Worm (Caenorhabditis elegans): ENCODE measurements around the gene F58B4.2.

The F58B4.2 gene

ce11 chrV:10937294-10937693 lies 19.0 kb upstream of the F58B4.2 start:
- TF ChIP-seq nhr-23 (tag; optimal IDR thresholded peaks at IDR 0.05) (peak; percentile 58), fkh-10 (GFP tag; optimal IDR thresholded peaks at IDR 0.05) (peak; percentile 85), nhr-11 (tag; optimal IDR thresholded peaks at IDR 0.05) (peak; percentile 37), ZK546.5 (tag; optimal IDR thresholded peaks at IDR 0.05) (no peak), nhr-43 (tag; optimal IDR thresholded peaks at IDR 0.05; ENCODE audit: poor library complexity, severe bottlenecking) (peak; percentile 42), tbx-2 (tag; optimal IDR thresholded peaks at IDR 0.05) (no peak)

ce11 chrV:10936681-10937080 lies 18.4 kb upstream of the F58B4.2 start, which contains the start of gene F17C11.12:
TSS of gene F17C11.12 (minus strand) at chrV:10936920.
- TF ChIP-seq pqm-1 (tag; optimal IDR thresholded peaks at IDR 0.05) (peak; percentile 86), lsy-12 (tag; optimal IDR thresholded peaks at IDR 0.05) (no peak), elt-2 (tag; optimal IDR thresholded peaks at IDR 0.05) (peak; percentile 91)

- TF ChIP-seq pqm-1 (tag; optimal IDR thresholded peaks at IDR 0.05) (peak; percentile 29), elt-2 (tag; optimal IDR thresholded peaks at IDR 0.05) (peak; percentile 94), nhr-11 (tag; optimal IDR thresholded peaks at IDR 0.05) (no peak)
These were observed 14.1 kb upstream of the F58B4.2 start, which contains the start of gene F58B4.5 for ce11 chrV:10932411-10932810. TSS of gene F58B4.5 (plus strand) at chrV:10932693.

- TF ChIP-seq lin-15B (tag; optimal IDR thresholded peaks at IDR 0.05) (no peak), fos-1 (tag; optimal IDR thresholded peaks at IDR 0.05) (no peak), aly-2 (tag; optimal IDR thresholded peaks at IDR 0.05) (no peak), ztf-4 (tag; optimal IDR thresholded peaks at IDR 0.05) (no peak), eor-1 (tag; optimal IDR thresholded peaks at IDR 0.05) (no peak), pha-4 (tag; optimal IDR thresholded peaks at IDR 0.05) (no peak), nhr-12 (tag; optimal IDR thresholded peaks at IDR 0.05) (no peak), egl-5 (tag; optimal IDR thresholded peaks at IDR 0.05) (no peak), fkh-10 (GFP tag; optimal IDR thresholded peaks at IDR 0.05) (no peak), skn-1 (tag; optimal IDR thresholded peaks at IDR 0.05) (no peak), hmg-11 (tag; optimal IDR thresholded peaks at IDR 0.05) (no peak)
These were observed 12.9 kb upstream of the F58B4.2 start, which contains the start of gene scvp-1 for ce11 chrV:10931189-10931588. TSS of gene scvp-1 (minus strand) at chrV:10931289.

- TF ChIP-seq ceh-28 (tag; optimal IDR thresholded peaks at IDR 0.05) (no peak), pha-4 (tag; optimal IDR thresholded peaks at IDR 0.05) (no peak), lin-39 (tag; optimal IDR thresholded peaks at IDR 0.05) (no peak), nhr-28 (tag; optimal IDR thresholded peaks at IDR 0.05) (no peak), fkh-10 (GFP tag; optimal IDR thresholded peaks at IDR 0.05) (no peak), nfya-1 (tag; optimal IDR thresholded peaks at IDR 0.05; ENCODE audit: insufficient read depth) (no peak), nhr-77 (tag; optimal IDR thresholded peaks at IDR 0.05) (no peak), mml-1 (tag; optimal IDR thresholded peaks at IDR 0.05) (no peak), nhr-43 (tag; optimal IDR thresholded peaks at IDR 0.05; ENCODE audit: poor library complexity, severe bottlenecking) (no peak), tbx-2 (tag; optimal IDR thresholded peaks at IDR 0.05) (no peak), lsy-12 (tag; optimal IDR thresholded peaks at IDR 0.05) (no peak), fkh-2 (tag; optimal IDR thresholded peaks at IDR 0.05) (no peak), nhr-23 (tag; optimal IDR thresholded peaks at IDR 0.05) (no peak), zag-1 (tag; optimal IDR thresholded peaks at IDR 0.05) (no peak), jun-1 (tag; optimal IDR thresholded peaks at IDR 0.05) (no peak), ztf-4 (tag; optimal IDR thresholded peaks at IDR 0.05) (no peak), nhr-76 (tag; optimal IDR thresholded peaks at IDR 0.05) (no peak), nhr-237 (tag; optimal IDR thresholded peaks at IDR 0.05) (no peak), elt-3 (tag; optimal IDR thresholded peaks at IDR 0.05) (no peak)
These were observed 11.2 kb upstream of the F58B4.2 start, which contains the start of gene F58B4.3 for ce11 chrV:10929511-10929910. TSS of gene F58B4.3 (plus strand) at chrV:10929811.

- TF ChIP-seq sea-2 (GFP tag; optimal IDR thresholded peaks at IDR 0.05) = no peak
- TF ChIP-seq nhr-43 (tag; optimal IDR thresholded peaks at IDR 0.05; ENCODE audit: poor library complexity, severe bottlenecking) = no peak
- no peak for TF ChIP-seq nhr-11 (tag; optimal IDR thresholded peaks at IDR 0.05)
- no peak for TF ChIP-seq nhr-76 (tag; optimal IDR thresholded peaks at IDR 0.05)
- no peak for TF ChIP-seq aly-2 (tag; optimal IDR thresholded peaks at IDR 0.05)
- TF ChIP-seq nhr-28 (tag; optimal IDR thresholded peaks at IDR 0.05) = no peak
- no peak for TF ChIP-seq ZK546.5 (tag; optimal IDR thresholded peaks at IDR 0.05)
These were observed 7.4 kb upstream of the F58B4.2 start for ce11 chrV:10925658-10926057.
